Worm (Caenorhabditis elegans): ENCODE results near the gene eri-3.

eri-3 gene

ce11 chrII:1123208-1123607, at the start of gene eri-3, which contains the start of gene sut-1:
TSS of gene eri-3 (plus strand) at chrII:1123534.
TSS of gene sut-1 (minus strand) at chrII:1123265.
- TF ChIP-seq him-1 (tag; optimal IDR thresholded peaks at IDR 0.05) (no peak), dao-5 (tag; optimal IDR thresholded peaks at IDR 0.05) (no peak), W03F9.2 (tag; optimal IDR thresholded peaks at IDR 0.05) (no peak)

ce11 chrII:1075424-1075823, 47.9 kb upstream of the eri-3 start, which contains the start of gene K02E7.11:
TSS of gene K02E7.11 (minus strand) at chrII:1075524.
- no peak for TF ChIP-seq W03F9.2 (tag; optimal IDR thresholded peaks at IDR 0.05)
- TF ChIP-seq him-1 (tag; optimal IDR thresholded peaks at IDR 0.05) = no peak
- no peak for TF ChIP-seq dao-5 (tag; optimal IDR thresholded peaks at IDR 0.05)

- TF ChIP-seq him-1 (tag; optimal IDR thresholded peaks at IDR 0.05) (no peak), dao-5 (tag; optimal IDR thresholded peaks at IDR 0.05) (no peak), W03F9.2 (tag; optimal IDR thresholded peaks at IDR 0.05) (no peak)
Observed at ce11 chrII:1082859-1083258, 40.5 kb upstream of the eri-3 start, which contains the start of gene K02E7.1. TSS of gene K02E7.1 (plus strand) at chrII:1083159.

ce11 chrII:1084899-1085298, 38.4 kb upstream of the eri-3 start:
- TF ChIP-seq W03F9.2 (tag; optimal IDR thresholded peaks at IDR 0.05) (no peak), dao-5 (tag; optimal IDR thresholded peaks at IDR 0.05) (no peak), him-1 (tag; optimal IDR thresholded peaks at IDR 0.05) (no peak)

ce11 chrII:1085546-1085945, 37.8 kb upstream of the eri-3 start:
- TF ChIP-seq dao-5 (tag; optimal IDR thresholded peaks at IDR 0.05) (no peak), W03F9.2 (tag; optimal IDR thresholded peaks at IDR 0.05) (no peak), him-1 (tag; optimal IDR thresholded peaks at IDR 0.05) (no peak)

ce11 chrII:1086479-1086878, 36.9 kb upstream of the eri-3 start:
- TF ChIP-seq dao-5 (tag; optimal IDR thresholded peaks at IDR 0.05) = no peak
- no peak for TF ChIP-seq W03F9.2 (tag; optimal IDR thresholded peaks at IDR 0.05)
- TF ChIP-seq him-1 (tag; optimal IDR thresholded peaks at IDR 0.05) = no peak

ce11 chrII:1088527-1089230, 34.7 kb upstream of the eri-3 start:
- no peak for TF ChIP-seq W03F9.2 (tag; optimal IDR thresholded peaks at IDR 0.05)
- TF ChIP-seq dao-5 (tag; optimal IDR thresholded peaks at IDR 0.05) = no peak
- no peak for TF ChIP-seq him-1 (tag; optimal IDR thresholded peaks at IDR 0.05)

ce11 chrII:1090743-1091142, 32.6 kb upstream of the eri-3 start:
- TF ChIP-seq W03F9.2 (tag; optimal IDR thresholded peaks at IDR 0.05) (no peak), him-1 (tag; optimal IDR thresholded peaks at IDR 0.05) (no peak), dao-5 (tag; optimal IDR thresholded peaks at IDR 0.05) (no peak)

ce11 chrII:1091706-1092105, 31.6 kb upstream of the eri-3 start, which contains the start of gene snf-3:
TSS of gene snf-3 (plus strand) at chrII:1092006.
- TF ChIP-seq him-1 (tag; optimal IDR thresholded peaks at IDR 0.05) (no peak), W03F9.2 (tag; optimal IDR thresholded peaks at IDR 0.05) (no peak), dao-5 (tag; optimal IDR thresholded peaks at IDR 0.05) (no peak)

- TF ChIP-seq W03F9.2 (tag; optimal IDR thresholded peaks at IDR 0.05) (no peak), him-1 (tag; optimal IDR thresholded peaks at IDR 0.05) (no peak), dao-5 (tag; optimal IDR thresholded peaks at IDR 0.05) (no peak)
Observed at ce11 chrII:1100719-1101118, 22.6 kb upstream of the eri-3 start, which contains the start of gene pho-14. TSS of gene pho-14 (minus strand) at chrII:1100819.

ce11 chrII:1101413-1101812, 21.9 kb upstream of the eri-3 start:
- TF ChIP-seq W03F9.2 (tag; optimal IDR thresholded peaks at IDR 0.05) = no peak
- TF ChIP-seq him-1 (tag; optimal IDR thresholded peaks at IDR 0.05) = no peak
- TF ChIP-seq dao-5 (tag; optimal IDR thresholded peaks at IDR 0.05) = no peak

ce11 chrII:1102209-1102608, 21.1 kb upstream of the eri-3 start:
- TF ChIP-seq W03F9.2 (tag; optimal IDR thresholded peaks at IDR 0.05) = no peak
- TF ChIP-seq him-1 (tag; optimal IDR thresholded peaks at IDR 0.05) = no peak
- TF ChIP-seq dao-5 (tag; optimal IDR thresholded peaks at IDR 0.05) = no peak

ce11 chrII:1103484-1104100, 19.7 kb upstream of the eri-3 start:
- TF ChIP-seq W03F9.2 (tag; optimal IDR thresholded peaks at IDR 0.05) (no peak), him-1 (tag; optimal IDR thresholded peaks at IDR 0.05) (no peak), dao-5 (tag; optimal IDR thresholded peaks at IDR 0.05) (no peak)

- TF ChIP-seq dao-5 (tag; optimal IDR thresholded peaks at IDR 0.05) (no peak), W03F9.2 (tag; optimal IDR thresholded peaks at IDR 0.05) (no peak), him-1 (tag; optimal IDR thresholded peaks at IDR 0.05) (no peak)
Observed at ce11 chrII:1104409-1104808, 18.9 kb upstream of the eri-3 start, which contains the start of gene T13B5.9. TSS of gene T13B5.9 (minus strand) at chrII:1104509.
